Fruit fly (Drosophila melanogaster): ENCODE measurements around the gene tkv.

Gene tkv

DNA sequence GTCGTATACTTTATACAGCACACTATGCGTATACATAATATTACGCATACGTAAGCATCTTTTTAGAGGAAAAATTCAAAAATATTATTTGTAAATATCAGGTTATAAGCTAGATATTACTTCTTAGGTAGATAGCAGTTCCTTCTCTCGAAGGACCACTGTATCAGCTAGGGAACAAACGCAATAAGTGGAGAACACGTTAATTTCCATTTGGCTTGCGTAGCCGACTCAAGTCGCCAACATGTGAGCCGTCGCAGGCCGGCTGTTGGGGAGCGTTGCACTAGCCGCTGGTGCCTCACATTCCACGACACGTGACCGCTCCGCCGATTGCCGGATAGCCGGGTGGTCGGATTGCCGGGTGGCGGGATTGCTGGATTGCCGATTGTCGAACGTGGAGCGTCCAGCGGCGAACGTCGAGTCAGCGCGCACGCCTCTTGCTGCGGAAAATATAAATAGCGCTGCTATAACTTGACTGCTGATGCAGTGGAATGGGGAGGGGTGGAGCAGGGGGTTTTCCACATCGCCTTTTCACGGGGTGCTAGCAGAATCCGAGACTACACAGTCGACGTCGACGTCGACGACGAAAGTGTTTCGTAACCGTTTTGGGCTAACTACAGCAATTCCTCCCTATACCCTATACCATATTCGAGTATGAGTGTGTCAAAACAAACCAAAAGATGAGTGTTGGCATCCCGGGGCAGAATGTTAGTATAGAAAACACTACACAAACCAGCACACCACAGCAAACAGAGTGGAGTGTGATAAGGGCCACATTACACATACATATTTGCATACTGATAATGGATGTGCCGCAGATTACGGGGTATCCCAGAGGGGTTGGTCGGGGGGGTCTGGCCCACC, 32.1 kb upstream of the tkv start (continued):
- TF ChIP-seq Antp (GFP tag; optimal IDR thresholded peaks at IDR 0.05) (peak; percentile 18), Aef1 (GFP tag; IDR thresholded peaks at IDR 0.05) (no peak), Optix (GFP tag; IDR thresholded peaks at IDR 0.05) (no peak), Abd-B (GFP tag; optimal IDR thresholded peaks at IDR 0.05) (no peak), dmrt99B (tag; optimal IDR thresholded peaks at IDR 0.05) (peak; percentile 17), Usf (GFP tag; optimal IDR thresholded peaks at IDR 0.05) (no peak), CG43689 (GFP tag; IDR thresholded peaks at IDR 0.05) (no peak), lmd (GFP tag; IDR thresholded peaks at IDR 0.05) (no peak), CG12769 (tag; optimal IDR thresholded peaks at IDR 0.05) (peak; percentile 61), rib (GFP tag; IDR thresholded peaks at IDR 0.05) (no peak), CG9797 (GFP tag; optimal IDR thresholded peaks at IDR 0.05) (no peak), dpn (GFP tag; optimal IDR thresholded peaks at IDR 0.05) (no peak), mirr (GFP tag; optimal IDR thresholded peaks at IDR 0.05) (peak; percentile 0), hbn (GFP tag; IDR thresholded peaks at IDR 0.05; ENCODE audit: partially characterized antibody) (no peak), Dip2 (GFP tag; IDR thresholded peaks at IDR 0.05) (no peak), lilli (GFP tag; optimal IDR thresholded peaks at IDR 0.05) (no peak), NC2α (GFP tag; optimal IDR thresholded peaks at IDR 0.05) (no peak), z (GFP tag; IDR thresholded peaks at IDR 0.05) (no peak), CG14014 (GFP tag; IDR thresholded peaks at IDR 0.05) (no peak), Lim3 (GFP tag; IDR thresholded peaks at IDR 0.05) (no peak), Stat92E (GFP tag; optimal IDR thresholded peaks at IDR 0.05) (no peak), Dll (GFP tag; IDR thresholded peaks at IDR 0.05; ENCODE audit: partially characterized antibody) (no peak), D19A (tag; optimal IDR thresholded peaks at IDR 0.05) (no peak), CG12104 (GFP tag; optimal IDR thresholded peaks at IDR 0.05) (no peak), pros (GFP tag; optimal IDR thresholded peaks at IDR 0.05) (no peak), slp2 (GFP tag; optimal IDR thresholded peaks at IDR 0.05) (no peak), Hr3 (GFP tag; optimal IDR thresholded peaks at IDR 0.05) (no peak), dysf (GFP tag; IDR thresholded peaks at IDR 0.05) (0 out of 3 replicates have a peak, but pooled peaks have one; percentile 22), da (GFP tag; optimal IDR thresholded peaks at IDR 0.05) (no peak), al (GFP tag; IDR thresholded peaks at IDR 0.05) (no peak), kah (GFP tag; optimal IDR thresholded peaks at IDR 0.05) (no peak), CG10431 (GFP tag; optimal IDR thresholded peaks at IDR 0.05) (no peak), CG18011 (GFP tag; optimal IDR thresholded peaks at IDR 0.05) (no peak), unc-4 (GFP tag; IDR thresholded peaks at IDR 0.05; ENCODE audit: partially characterized antibody) (no peak), CG6689 (GFP tag; IDR thresholded peaks at IDR 0.05) (no peak; the same call in 1 of the 2 replicates), Atf6 (GFP tag; IDR thresholded peaks at IDR 0.05) (no peak), CG14860 (GFP tag; IDR thresholded peaks at IDR 0.05; ENCODE audit: partially characterized antibody) (no peak), tup (GFP tag; optimal IDR thresholded peaks at IDR 0.05) (no peak), MTF-1 (GFP tag; optimal IDR thresholded peaks at IDR 0.05; ENCODE audit: borderline replicate concordance) (peak; percentile 45), Awh (GFP tag; IDR thresholded peaks at IDR 0.05) (peak; percentile 45; the same call in 1 of the 2 replicates), jumu (GFP tag; optimal IDR thresholded peaks at IDR 0.05) (no peak), Fer2 (tag; optimal IDR thresholded peaks at IDR 0.05) (no peak), HLH54F (GFP tag; optimal IDR thresholded peaks at IDR 0.05) (no peak), GATAe (GFP tag; conservative IDR thresholded peaks at IDR 0.05) (peak; percentile 39; the same call in 1 of the 2 replicates), Gsc (GFP tag; IDR thresholded peaks at IDR 0.05) (no peak), klu (GFP tag; IDR thresholded peaks at IDR 0.05) (no peak), CG3838 (GFP tag; optimal IDR thresholded peaks at IDR 0.05) (no peak), Opbp (GFP tag; IDR thresholded peaks at IDR 0.05; ENCODE audit: partially characterized antibody) (peak; percentile 52; the same call in 1 of the 3 replicates), CHES-1-like (GFP tag; optimal IDR thresholded peaks at IDR 0.05) (no peak)
